Fruit fly (Drosophila melanogaster): ENCODE data around the gene emc.

emc gene

DNA sequence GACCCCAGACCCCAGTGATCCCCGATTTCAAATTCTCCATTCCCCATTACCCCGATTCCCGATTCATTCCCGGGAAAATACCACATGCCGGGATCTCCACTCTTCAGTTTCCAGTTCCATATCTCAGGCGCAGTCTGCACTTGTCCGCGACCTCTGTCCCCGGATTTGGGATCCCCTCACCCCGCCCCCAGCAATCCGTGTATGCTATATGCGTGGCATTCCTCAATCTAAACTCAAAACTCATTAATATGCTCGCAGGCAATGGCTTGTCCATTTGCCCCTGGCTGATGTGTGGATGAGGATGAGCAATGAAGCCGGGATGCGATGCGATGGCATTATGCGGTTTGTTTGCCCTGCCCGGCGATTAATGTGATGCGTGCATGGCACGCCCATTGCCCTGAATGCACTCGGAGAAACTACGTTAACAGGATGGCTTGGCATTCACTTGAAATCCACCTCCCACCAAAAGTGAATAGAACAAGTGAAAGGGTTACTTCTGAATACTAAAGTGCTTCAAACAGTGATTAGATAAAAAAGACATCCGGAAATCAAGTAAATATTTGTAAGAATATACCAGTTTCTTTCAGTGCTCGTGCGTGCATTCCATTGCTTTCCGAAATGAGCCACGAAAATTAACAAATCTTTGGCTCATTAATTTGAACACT, 23.5 kb upstream of the emc start (continued):
- TF ChIP-seq CG8388 (GFP tag; optimal IDR thresholded peaks at IDR 0.05) (peak; percentile 87), disco-r (GFP tag; optimal IDR thresholded peaks at IDR 0.05) (peak; percentile 45), luna (GFP tag; optimal IDR thresholded peaks at IDR 0.05) (no peak), mam (GFP tag; optimal IDR thresholded peaks at IDR 0.05) (peak; percentile 48), kah (GFP tag; optimal IDR thresholded peaks at IDR 0.05) (peak; percentile 20), CG9932 (GFP tag; IDR thresholded peaks at IDR 0.05) (no peak), wek (GFP tag; optimal IDR thresholded peaks at IDR 0.05) (no peak), CG16779 (GFP tag; IDR thresholded peaks at IDR 0.05) (no peak), knrl (GFP tag; IDR thresholded peaks at IDR 0.05; ENCODE audit: partially characterized antibody) (no peak), CG4730 (GFP tag; IDR thresholded peaks at IDR 0.05) (peak; percentile 65), Hmr (GFP tag; optimal IDR thresholded peaks at IDR 0.05) (no peak), jigr1 (GFP tag; IDR thresholded peaks at IDR 0.05) (peak; percentile 54; the same call in 1 of the 3 replicates), Rx (GFP tag; IDR thresholded peaks at IDR 0.05) (peak; percentile 81), CG33557 (GFP tag; optimal IDR thresholded peaks at IDR 0.05) (peak; percentile 84), CG18011 (GFP tag; optimal IDR thresholded peaks at IDR 0.05) (no peak), Adf1 (GFP tag; IDR thresholded peaks at IDR 0.05) (no peak), jumu (GFP tag; optimal IDR thresholded peaks at IDR 0.05) (peak; percentile 87), caup (GFP tag; optimal IDR thresholded peaks at IDR 0.05; ENCODE audit: severe bottlenecking) (no peak), HLH54F (GFP tag; optimal IDR thresholded peaks at IDR 0.05) (peak; percentile 45), CG15514 (GFP tag; optimal IDR thresholded peaks at IDR 0.05) (no peak), dan (GFP tag; IDR thresholded peaks at IDR 0.05) (peak; percentile 95), CG8281 (tag; optimal IDR thresholded peaks at IDR 0.05) (peak; percentile 36), otp (GFP tag; IDR thresholded peaks at IDR 0.05) (peak; percentile 92), ap (GFP tag; IDR thresholded peaks at IDR 0.05) (peak; percentile 71), CG4328 (GFP tag; optimal IDR thresholded peaks at IDR 0.05) (no peak), ato (GFP tag; IDR thresholded peaks at IDR 0.05; ENCODE audit: partially characterized antibody) (no peak), insv (GFP tag; optimal IDR thresholded peaks at IDR 0.05) (no peak), sens (GFP tag) (peak; percentile 99), usp (GFP tag; optimal IDR thresholded peaks at IDR 0.05) (no peak), CG10267 (tag; optimal IDR thresholded peaks at IDR 0.05) (peak; percentile 87), dpn (GFP tag; optimal IDR thresholded peaks at IDR 0.05) (peak; percentile 68 to 76), Stat92E (GFP tag; optimal IDR thresholded peaks at IDR 0.05) (peak in 1 of 3 experiments; percentile 16), da (GFP tag; optimal IDR thresholded peaks at IDR 0.05) (peak; percentile 68), Hey (tag; optimal IDR thresholded peaks at IDR 0.05) (no peak), Doc3 (GFP tag; IDR thresholded peaks at IDR 0.05; ENCODE audit: partially characterized antibody) (no peak), CG2678 (tag; optimal IDR thresholded peaks at IDR 0.05) (peak; percentile 48), bcd (GFP tag; optimal IDR thresholded peaks at IDR 0.05) (peak; percentile 44), rib (GFP tag; IDR thresholded peaks at IDR 0.05) (no peak), Rfx (GFP tag; IDR thresholded peaks at IDR 0.05) (no peak), Bteb2 (GFP tag; optimal IDR thresholded peaks at IDR 0.05) (no peak), pum (GFP tag; optimal IDR thresholded peaks at IDR 0.05) (peak; percentile 86), pnt (GFP tag; optimal IDR thresholded peaks at IDR 0.05) (peak; percentile 89), CG1792 (GFP tag; optimal IDR thresholded peaks at IDR 0.05) (peak; percentile 50), eyg (GFP tag; optimal IDR thresholded peaks at IDR 0.05) (peak; percentile 26), pita (GFP tag; optimal IDR thresholded peaks at IDR 0.05) (no peak), ro (GFP tag; IDR thresholded peaks at IDR 0.05) (peak; percentile 40; the same call in 1 of the 2 replicates), Sox100B (GFP tag; optimal IDR thresholded peaks at IDR 0.05) (peak; percentile 33), fd3F (GFP tag; optimal IDR thresholded peaks at IDR 0.05) (no peak), CG1602 (GFP tag; optimal IDR thresholded peaks at IDR 0.05) (peak; percentile 86), grn (GFP tag; optimal IDR thresholded peaks at IDR 0.05) (no peak)
